Worm (Caenorhabditis elegans): Measurements from ENCODE around the gene abt-4.

abt-4 gene

DNA sequence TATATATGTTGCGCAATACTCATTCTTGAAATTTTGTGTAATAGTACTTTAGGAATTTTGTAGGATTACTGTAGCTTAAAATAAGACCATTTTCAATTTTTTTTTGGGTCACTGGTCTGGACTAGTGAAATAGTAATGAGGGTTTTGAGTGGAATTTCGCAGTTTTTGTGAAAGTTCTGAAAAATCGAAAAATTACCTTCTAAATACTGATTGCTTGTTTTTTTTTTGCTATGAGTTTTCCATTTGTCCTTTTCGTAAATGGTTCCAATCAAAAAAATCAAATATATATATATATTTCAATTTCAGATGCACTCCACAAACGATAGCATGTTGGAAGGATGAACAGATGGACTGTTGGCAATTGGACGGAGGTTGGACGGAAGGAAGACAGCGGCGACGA lies 18.1 kb downstream of the abt-4 start, which contains the start of gene nhr-15:
Gene nhr-15 (plus strand): TSS at position 301 of the 400 bp plus-strand sequence.
- no peak for TF ChIP-seq pha-4 (tag; optimal IDR thresholded peaks at IDR 0.05)
- no peak for TF ChIP-seq ceh-82 (tag; optimal IDR thresholded peaks at IDR 0.05)
- TF ChIP-seq fkh-10 (GFP tag; optimal IDR thresholded peaks at IDR 0.05), result no peak
- TF ChIP-seq ZK546.5 (tag; optimal IDR thresholded peaks at IDR 0.05), result no peak
- TF ChIP-seq nhr-12 (tag; optimal IDR thresholded peaks at IDR 0.05), result no peak
- TF ChIP-seq nhr-11 (tag; optimal IDR thresholded peaks at IDR 0.05), result no peak
- no peak for TF ChIP-seq nfya-1 (tag; optimal IDR thresholded peaks at IDR 0.05; ENCODE audit: insufficient read depth)
- TF ChIP-seq nhr-23 (tag; optimal IDR thresholded peaks at IDR 0.05), result no peak
- no peak for TF ChIP-seq hmg-11 (tag; optimal IDR thresholded peaks at IDR 0.05)
- no peak for TF ChIP-seq nhr-76 (tag; optimal IDR thresholded peaks at IDR 0.05)

DNA sequence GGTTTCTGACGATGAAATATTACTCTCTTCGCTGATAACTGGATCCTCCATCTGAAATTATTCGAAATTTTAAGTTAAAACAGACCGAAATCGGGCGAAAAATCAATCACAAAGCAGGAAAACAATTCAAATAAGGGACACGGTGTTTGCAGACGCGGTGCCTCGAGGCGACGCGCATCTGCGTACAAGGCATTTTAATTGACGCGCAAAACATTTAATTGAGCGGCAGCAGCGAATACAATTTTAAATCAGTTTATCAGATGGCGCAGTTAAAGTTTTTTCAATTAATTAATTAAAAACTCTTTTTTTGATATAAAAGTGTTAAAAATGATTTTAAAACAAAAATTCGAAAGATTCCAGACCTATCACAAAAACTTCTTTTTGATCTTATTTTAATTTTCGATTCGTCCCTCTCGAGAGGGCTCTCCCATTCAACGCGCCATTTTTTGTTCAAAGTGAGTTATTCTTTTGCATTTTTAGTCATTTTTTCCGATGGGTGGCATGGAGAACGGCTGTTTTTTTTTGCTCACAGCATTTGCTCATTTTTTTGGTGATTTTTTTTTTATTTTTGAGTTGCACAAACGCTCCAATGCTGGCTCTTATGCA lies 18.9 kb downstream of the abt-4 start, which contains the start of gene phf-10:
Gene phf-10 (minus strand): TSS at position 81 of the 606 bp plus-strand sequence.
- TF ChIP-seq nhr-237 (tag; optimal IDR thresholded peaks at IDR 0.05), result no peak
- peak; percentile 25 for TF ChIP-seq nfya-1 (tag; optimal IDR thresholded peaks at IDR 0.05; ENCODE audit: insufficient read depth)
- TF ChIP-seq tbx-2 (tag; optimal IDR thresholded peaks at IDR 0.05), result no peak
- TF ChIP-seq daf-12 (tag; optimal IDR thresholded peaks at IDR 0.05), result no peak
- no peak for TF ChIP-seq mml-1 (tag; optimal IDR thresholded peaks at IDR 0.05)
- TF ChIP-seq ceh-9 (tag; optimal IDR thresholded peaks at IDR 0.05), result no peak
- no peak for TF ChIP-seq pqm-1 (tag; optimal IDR thresholded peaks at IDR 0.05)
- TF ChIP-seq ztf-4 (tag; optimal IDR thresholded peaks at IDR 0.05), result no peak
- no peak for TF ChIP-seq ztf-11 (tag; optimal IDR thresholded peaks at IDR 0.05)
- TF ChIP-seq ceh-16 (tag; optimal IDR thresholded peaks at IDR 0.05), result no peak
- peak; percentile 2 for TF ChIP-seq elt-2 (tag; optimal IDR thresholded peaks at IDR 0.05)
- no peak for TF ChIP-seq nhr-23 (tag; optimal IDR thresholded peaks at IDR 0.05)
- TF ChIP-seq hmg-11 (tag; optimal IDR thresholded peaks at IDR 0.05), result peak; percentile 59
- TF ChIP-seq fkh-2 (tag; optimal IDR thresholded peaks at IDR 0.05), result no peak
- TF ChIP-seq pha-4 (tag; optimal IDR thresholded peaks at IDR 0.05), result peak; percentile 3
- no peak for TF ChIP-seq snpc-4 (tag; optimal IDR thresholded peaks at IDR 0.05)
- no peak for TF ChIP-seq mdl-1 (tag; optimal IDR thresholded peaks at IDR 0.05)

DNA sequence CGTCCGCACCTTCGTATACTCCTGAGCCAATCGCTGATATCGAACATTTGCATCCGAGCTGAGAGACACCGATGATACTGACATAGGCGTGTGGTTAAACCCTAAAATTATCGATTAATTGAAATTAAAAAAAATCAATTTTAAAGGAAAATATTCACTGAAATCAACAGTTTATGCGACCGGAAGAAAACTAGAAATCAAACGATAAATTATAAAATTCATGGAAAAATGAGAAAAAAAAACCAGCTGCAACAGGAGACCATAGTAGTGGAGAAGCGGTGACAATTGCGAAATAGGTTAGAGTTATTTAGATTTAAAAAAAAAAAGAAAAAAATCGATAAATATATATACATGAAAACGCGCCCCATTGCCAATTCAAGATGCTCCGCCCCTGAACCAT lies 25.9 kb downstream of the abt-4 start, which contains the start of gene F33E11.3:
Gene F33E11.3 (minus strand): TSS at position 101 of the 400 bp plus-strand sequence.
- TF ChIP-seq ceh-28 (tag; optimal IDR thresholded peaks at IDR 0.05), result peak; percentile 43
- no peak for TF ChIP-seq ama-1 (optimal IDR thresholded peaks at IDR 0.05)

DNA sequence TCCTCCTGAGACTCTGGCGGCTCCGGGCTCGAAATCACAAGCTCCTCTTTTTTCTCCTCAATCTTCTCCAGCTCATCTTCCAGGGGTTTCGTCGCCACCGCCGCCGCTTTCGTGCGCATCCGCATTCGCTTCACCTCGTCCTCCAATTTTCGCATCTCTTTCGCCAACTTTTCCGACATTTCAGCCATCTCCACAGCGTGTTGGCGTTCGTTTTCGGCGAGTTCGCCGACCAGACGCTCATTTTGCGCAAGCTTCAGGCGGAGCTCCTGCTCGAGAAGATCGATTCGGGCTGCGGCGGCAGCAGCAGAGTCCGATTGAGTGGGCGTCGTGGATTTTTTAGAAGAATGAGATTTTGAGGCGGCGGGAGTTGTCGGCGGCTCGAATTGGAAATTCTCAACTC lies 27.3 kb downstream of the abt-4 start:
- TF ChIP-seq lsy-12 (tag; optimal IDR thresholded peaks at IDR 0.05) (no peak), egl-5 (tag; optimal IDR thresholded peaks at IDR 0.05) (no peak), ztf-11 (tag; optimal IDR thresholded peaks at IDR 0.05) (no peak), ceh-9 (tag; optimal IDR thresholded peaks at IDR 0.05) (no peak)

DNA sequence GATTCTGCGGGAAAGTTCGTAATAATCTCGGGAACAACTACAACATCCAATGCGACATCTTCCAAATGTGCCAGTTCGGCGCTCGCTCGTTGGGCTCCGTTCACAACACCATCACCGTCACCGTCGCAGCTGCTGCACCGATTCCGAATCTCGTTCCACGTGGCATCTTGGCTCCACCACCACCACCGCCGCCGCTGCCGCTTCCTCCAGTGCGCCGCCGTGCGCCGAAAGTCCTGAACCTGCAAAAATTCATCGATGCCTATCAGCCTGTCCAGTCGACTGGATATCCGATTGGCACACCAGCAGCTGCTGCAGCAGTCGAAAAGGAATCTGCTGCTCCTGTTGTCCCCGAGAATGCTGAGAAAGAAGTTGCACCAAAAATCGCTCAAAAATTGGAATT lies 32.1 kb downstream of the abt-4 start:
- no peak for TF ChIP-seq pha-4 (tag; optimal IDR thresholded peaks at IDR 0.05)
- TF ChIP-seq daf-12 (tag; optimal IDR thresholded peaks at IDR 0.05), result no peak
- TF ChIP-seq nhr-11 (tag; optimal IDR thresholded peaks at IDR 0.05), result no peak
- no peak for TF ChIP-seq unc-62 (GFP tag; optimal IDR thresholded peaks at IDR 0.05)
- no peak for TF ChIP-seq nhr-67 (tag; optimal IDR thresholded peaks at IDR 0.05)
- no peak for TF ChIP-seq unc-39 (tag; optimal IDR thresholded peaks at IDR 0.05)
- TF ChIP-seq ceh-28 (tag; optimal IDR thresholded peaks at IDR 0.05), result no peak
- no peak for TF ChIP-seq ceh-16 (tag; optimal IDR thresholded peaks at IDR 0.05)
- no peak for TF ChIP-seq snpc-4 (tag; optimal IDR thresholded peaks at IDR 0.05)
- no peak for TF ChIP-seq jun-1 (tag; optimal IDR thresholded peaks at IDR 0.05)
- TF ChIP-seq zag-1 (tag; optimal IDR thresholded peaks at IDR 0.05), result no peak
- TF ChIP-seq eor-1 (tag; optimal IDR thresholded peaks at IDR 0.05), result no peak
- no peak for TF ChIP-seq egl-27 (tag; optimal IDR thresholded peaks at IDR 0.05)
- TF ChIP-seq nhr-237 (tag; optimal IDR thresholded peaks at IDR 0.05), result no peak
- no peak for TF ChIP-seq aly-2 (tag; optimal IDR thresholded peaks at IDR 0.05)
- TF ChIP-seq fkh-10 (GFP tag; optimal IDR thresholded peaks at IDR 0.05), result no peak
- TF ChIP-seq ztf-11 (tag; optimal IDR thresholded peaks at IDR 0.05), result no peak
- no peak for TF ChIP-seq nhr-43 (tag; optimal IDR thresholded peaks at IDR 0.05; ENCODE audit: poor library complexity, severe bottlenecking)
- TF ChIP-seq R02D3.7 (tag; optimal IDR thresholded peaks at IDR 0.05), result no peak
